Worm (Caenorhabditis elegans): ENCODE results near the gene tomm-7.
A peak's percentile ranks its signal among the peaks of the same experiment; 100 is the strongest.

The tomm-7 gene

DNA sequence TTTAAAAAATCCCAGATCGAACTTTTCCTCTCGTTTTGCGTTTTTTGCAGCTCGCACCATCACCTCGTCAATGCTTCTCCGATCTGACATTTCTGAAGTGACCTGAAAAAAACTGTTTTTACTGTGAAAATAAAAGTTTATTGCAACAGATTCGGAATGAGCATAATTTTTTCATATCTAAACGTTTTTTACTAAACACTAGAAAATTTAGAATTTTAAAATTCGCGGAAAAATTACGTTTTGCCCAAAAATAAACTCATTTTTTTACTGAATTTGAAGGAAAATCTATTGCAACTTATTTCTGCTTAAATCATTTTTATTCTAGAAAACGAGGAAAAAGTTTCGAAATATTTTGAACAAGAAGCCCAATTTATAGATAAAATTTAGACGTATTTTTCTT lies 23.5 kb downstream of the tomm-7 start, which contains the start of gene ZK688.9:
Gene ZK688.9 (minus strand): TSS at position 101 of the 400 bp plus-strand sequence.
- no peak for TF ChIP-seq M03D4.4 (tag; optimal IDR thresholded peaks at IDR 0.05)
- no peak for TF ChIP-seq tbx-8 (GFP tag; optimal IDR thresholded peaks at IDR 0.05)
- TF ChIP-seq mep-1 (tag; optimal IDR thresholded peaks at IDR 0.05): no peak

DNA sequence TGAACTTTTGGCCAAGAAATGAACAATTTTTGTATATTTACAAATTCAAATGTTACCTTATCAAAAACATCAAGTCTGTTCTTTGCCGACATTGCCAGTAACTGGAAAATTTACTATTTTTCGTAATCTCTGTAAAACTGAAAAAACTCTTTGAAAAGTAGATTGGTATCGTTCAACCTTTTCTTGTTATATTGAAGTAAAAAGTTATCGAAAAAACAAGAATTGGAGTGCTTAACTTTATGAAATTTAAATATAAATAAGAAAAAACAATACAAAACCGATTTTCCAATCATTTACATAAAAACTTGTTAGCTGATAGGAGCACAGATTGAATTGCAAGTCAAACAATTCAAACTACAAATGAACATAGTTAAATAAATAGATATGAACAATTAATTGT lies 25.4 kb downstream of the tomm-7 start, which contains the start of gene ZK688.11:
Gene ZK688.11 (minus strand): TSS at position 101 of the 400 bp plus-strand sequence.
- TF ChIP-seq hlh-1 (tag; optimal IDR thresholded peaks at IDR 0.05): no peak
- TF ChIP-seq nhr-28 (tag; optimal IDR thresholded peaks at IDR 0.05): no peak
- no peak for TF ChIP-seq bed-3 (GFP tag; optimal IDR thresholded peaks at IDR 0.05)
- TF ChIP-seq elt-1 (tag; optimal IDR thresholded peaks at IDR 0.05; ENCODE audit: borderline replicate concordance, insufficient read depth): no peak

DNA sequence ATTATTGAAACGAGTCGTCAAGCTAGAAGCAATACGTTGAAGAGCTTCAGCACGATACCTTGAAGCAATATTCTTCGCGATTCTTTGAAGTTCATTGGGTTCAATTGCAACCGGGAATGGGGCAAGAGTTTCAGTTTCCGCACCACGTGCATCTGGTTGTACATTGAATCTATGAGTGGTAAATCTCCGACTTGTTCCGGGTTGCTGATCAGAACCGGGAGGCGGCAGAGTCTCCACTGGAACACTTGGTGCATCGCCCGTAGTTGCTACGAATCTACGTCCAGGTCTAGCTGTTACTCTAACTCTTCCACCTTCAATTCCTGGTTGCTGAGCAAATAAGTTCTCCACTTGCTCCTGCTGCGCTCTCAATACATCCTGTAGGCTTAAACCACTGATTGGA lies 29.6 kb downstream of the tomm-7 start:
- no peak for TF ChIP-seq nhr-2 (tag; optimal IDR thresholded peaks at IDR 0.05)
- TF ChIP-seq unc-39 (tag; optimal IDR thresholded peaks at IDR 0.05): no peak

ce11 chrIII:7891573-7892306 lies 32.3 kb downstream of the tomm-7 start, which contains the start of the genes ZK688.5 and fahd-1:
ZK688.5 (minus strand) TSS chrIII:7891623.
fahd-1 (plus strand) TSS chrIII:7892256.
- TF ChIP-seq ceh-39 (tag; optimal IDR thresholded peaks at IDR 0.05) (peak; percentile 8), ces-1 (GFP tag; optimal IDR thresholded peaks at IDR 0.05) (peak; percentile 59), pha-4 (tag; optimal IDR thresholded peaks at IDR 0.05) (peak; percentile 71), lin-13 (tag; optimal IDR thresholded peaks at IDR 0.05) (peak; percentile 19), nhr-237 (tag; optimal IDR thresholded peaks at IDR 0.05) (peak; percentile 46), mls-2 (tag; optimal IDR thresholded peaks at IDR 0.05) (peak; percentile 68), nhr-28 (tag; optimal IDR thresholded peaks at IDR 0.05) (no peak), hlh-1 (tag; optimal IDR thresholded peaks at IDR 0.05) (peak; percentile 93), lsy-2 (tag; optimal IDR thresholded peaks at IDR 0.05) (peak; percentile 56), nhr-12 (tag; optimal IDR thresholded peaks at IDR 0.05) (no peak), unc-120 (tag; optimal IDR thresholded peaks at IDR 0.05; ENCODE audit: poor library complexity, severe bottlenecking) (peak; percentile 68), nhr-2 (tag; optimal IDR thresholded peaks at IDR 0.05) (peak; percentile 77), ham-2 (GFP tag; optimal IDR thresholded peaks at IDR 0.05) (peak; percentile 74), cnd-1 (tag; optimal IDR thresholded peaks at IDR 0.05) (peak; percentile 10), snpc-4 (tag; optimal IDR thresholded peaks at IDR 0.05) (no peak), mep-1 (tag; optimal IDR thresholded peaks at IDR 0.05) (peak; percentile 40), M03D4.4 (tag; optimal IDR thresholded peaks at IDR 0.05) (no peak)

ce11 chrIII:7892333-7892732 lies 32.9 kb downstream of the tomm-7 start:
- TF ChIP-seq mab-5 (tag; optimal IDR thresholded peaks at IDR 0.05): no peak
- TF ChIP-seq drap-1 (GFP tag; optimal IDR thresholded peaks at IDR 0.05): no peak
- TF ChIP-seq nhr-2 (tag; optimal IDR thresholded peaks at IDR 0.05): no peak
- no peak for TF ChIP-seq tbx-8 (GFP tag; optimal IDR thresholded peaks at IDR 0.05)
- TF ChIP-seq lsy-2 (tag; optimal IDR thresholded peaks at IDR 0.05): no peak
- TF ChIP-seq nhr-237 (tag; optimal IDR thresholded peaks at IDR 0.05): no peak

DNA sequence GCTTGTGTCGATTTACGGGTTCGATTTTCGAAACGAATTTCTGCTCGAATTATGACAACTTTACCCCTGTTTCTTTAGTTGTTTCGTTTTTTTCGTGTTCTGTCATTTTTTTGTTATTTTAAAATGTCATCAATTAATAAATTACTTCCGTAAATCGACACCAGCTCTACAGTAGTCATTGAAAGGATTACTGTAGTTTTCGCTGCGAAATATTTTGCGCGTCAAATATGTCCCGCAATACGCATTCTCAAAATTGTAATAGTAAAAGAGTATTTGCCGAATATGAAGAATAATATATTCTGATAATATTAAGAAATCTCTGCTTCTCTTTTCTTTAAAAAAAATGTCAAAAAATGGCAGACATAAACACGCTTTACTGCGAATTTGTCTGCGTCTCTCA lies 33.8 kb downstream of the tomm-7 start:
- no peak for TF ChIP-seq ham-2 (GFP tag; optimal IDR thresholded peaks at IDR 0.05)
- TF ChIP-seq flh-1 (GFP tag; optimal IDR thresholded peaks at IDR 0.05): no peak
- TF ChIP-seq nhr-237 (tag; optimal IDR thresholded peaks at IDR 0.05): no peak
- TF ChIP-seq ces-1 (GFP tag; optimal IDR thresholded peaks at IDR 0.05): no peak
- TF ChIP-seq ztf-11 (tag; optimal IDR thresholded peaks at IDR 0.05): no peak
- no peak for TF ChIP-seq nhr-12 (tag; optimal IDR thresholded peaks at IDR 0.05)
- TF ChIP-seq lin-32 (GFP tag; optimal IDR thresholded peaks at IDR 0.05): no peak
- no peak for TF ChIP-seq ceh-39 (tag; optimal IDR thresholded peaks at IDR 0.05)
- no peak for TF ChIP-seq tbx-8 (GFP tag; optimal IDR thresholded peaks at IDR 0.05)
- no peak for TF ChIP-seq cnd-1 (tag; optimal IDR thresholded peaks at IDR 0.05)
- TF ChIP-seq pha-4 (tag; optimal IDR thresholded peaks at IDR 0.05): no peak
- TF ChIP-seq nhr-76 (tag; optimal IDR thresholded peaks at IDR 0.05): no peak
- no peak for TF ChIP-seq ceh-83 (GFP tag; optimal IDR thresholded peaks at IDR 0.05)
- no peak for TF ChIP-seq mab-5 (tag; optimal IDR thresholded peaks at IDR 0.05)
- TF ChIP-seq elt-1 (tag; optimal IDR thresholded peaks at IDR 0.05; ENCODE audit: borderline replicate concordance, insufficient read depth): no peak
- TF ChIP-seq blmp-1 (tag; optimal IDR thresholded peaks at IDR 0.05): no peak
- no peak for TF ChIP-seq mep-1 (tag; optimal IDR thresholded peaks at IDR 0.05)
- TF ChIP-seq ceh-43 (GFP tag; optimal IDR thresholded peaks at IDR 0.05): no peak
- TF ChIP-seq nhr-2 (tag; optimal IDR thresholded peaks at IDR 0.05): no peak
- no peak for TF ChIP-seq mls-2 (tag; optimal IDR thresholded peaks at IDR 0.05)

All from whole organism, mixed stage, embryonic.